Worm (Caenorhabditis elegans): ENCODE data around the gene Y51B9A.8.

Gene Y51B9A.8

ce11 chrII:9374807-9375206, 23.8 kb upstream of the Y51B9A.8 start, which contains the start of gene C06C3.12:
TSS of gene C06C3.12 (plus strand) at chrII:9375107.
- TF ChIP-seq hmg-4 (GFP tag; optimal IDR thresholded peaks at IDR 0.05) (no peak), B0310.2 (tag; optimal IDR thresholded peaks at IDR 0.05) (no peak), tra-4 (tag; optimal IDR thresholded peaks at IDR 0.05) (no peak)

DNA sequence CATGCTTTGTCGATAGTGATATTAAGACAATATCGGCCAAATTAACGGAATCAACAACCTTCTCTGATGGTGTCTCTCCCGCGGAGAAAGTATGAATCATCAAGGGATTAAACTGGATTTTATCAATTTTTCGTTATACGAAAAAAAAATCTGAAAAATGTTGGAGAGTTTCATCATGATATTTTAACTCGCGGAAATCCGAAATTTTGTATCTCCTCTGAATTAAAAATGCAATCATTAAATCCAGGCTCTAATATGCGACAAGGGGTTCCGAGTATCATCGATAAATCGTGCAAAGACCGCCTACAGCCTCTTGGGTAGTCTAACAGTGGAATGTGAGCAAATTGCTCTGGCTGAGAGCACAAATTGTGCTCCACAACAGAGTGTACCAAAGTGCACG, 21.5 kb upstream of the Y51B9A.8 start, which contains the start of gene C06C3.10:
Gene C06C3.10 (minus strand): TSS at position 101 of the 400 bp plus-strand sequence.
- TF ChIP-seq sea-1 (GFP tag; conservative IDR thresholded peaks at IDR 0.05) (no peak), aly-1 (tag; optimal IDR thresholded peaks at IDR 0.05) (no peak), ets-7 (tag; optimal IDR thresholded peaks at IDR 0.05) (no peak), tbx-37 (GFP tag; conservative IDR thresholded peaks at IDR 0.05) (no peak), tbx-11 (GFP tag; IDR thresholded peaks at IDR 0.05) (no peak), ceh-36 (tag; optimal IDR thresholded peaks at IDR 0.05) (no peak), scrt-1 (GFP tag; IDR thresholded peaks at IDR 0.05) (no peak), ceh-13 (GFP tag; optimal IDR thresholded peaks at IDR 0.05) (no peak)

- no peak for TF ChIP-seq B0310.2 (tag; optimal IDR thresholded peaks at IDR 0.05)
- no peak for TF ChIP-seq tra-4 (tag; optimal IDR thresholded peaks at IDR 0.05)
- no peak for TF ChIP-seq F13C5.2 (tag; optimal IDR thresholded peaks at IDR 0.05)
- no peak for TF ChIP-seq hnd-1 (tag; optimal IDR thresholded peaks at IDR 0.05)
- no peak for TF ChIP-seq flt-1 (GFP tag; IDR thresholded peaks at IDR 0.05)
- TF ChIP-seq tbx-37 (GFP tag; conservative IDR thresholded peaks at IDR 0.05), result no peak
- TF ChIP-seq hmbx-1 (tag; optimal IDR thresholded peaks at IDR 0.05), result no peak
- TF ChIP-seq sea-1 (GFP tag; conservative IDR thresholded peaks at IDR 0.05), result no peak
- no peak for TF ChIP-seq ceh-13 (GFP tag; optimal IDR thresholded peaks at IDR 0.05)
Observed at ce11 chrII:9378174-9378573, 20.5 kb upstream of the Y51B9A.8 start.

DNA sequence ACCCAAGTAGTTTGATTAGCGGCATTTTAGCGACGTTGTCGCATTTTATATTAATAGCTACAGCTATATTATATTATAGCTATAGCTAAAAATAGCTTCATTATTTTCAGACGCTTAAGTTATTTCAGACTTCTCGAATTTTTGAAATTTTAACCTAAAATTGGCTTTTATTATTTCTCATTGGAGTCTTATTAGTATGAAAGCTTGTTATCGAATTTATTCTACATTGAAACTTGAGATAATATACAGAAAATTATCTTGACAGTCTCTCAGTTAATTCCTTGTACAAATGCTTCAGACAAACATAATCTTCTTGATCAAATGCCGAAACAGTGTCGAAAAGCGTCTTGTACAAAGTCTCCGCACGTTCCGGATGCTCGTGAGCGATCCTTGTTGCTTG, 18.9 kb upstream of the Y51B9A.8 start, which contains the start of gene srh-48:
Gene srh-48 (plus strand): TSS at position 301 of the 400 bp plus-strand sequence.
- TF ChIP-seq flt-1 (GFP tag; IDR thresholded peaks at IDR 0.05), result no peak
- TF ChIP-seq sea-1 (GFP tag; conservative IDR thresholded peaks at IDR 0.05), result no peak
- TF ChIP-seq F13C5.2 (tag; optimal IDR thresholded peaks at IDR 0.05), result no peak
- no peak for TF ChIP-seq ceh-36 (tag; optimal IDR thresholded peaks at IDR 0.05)
- TF ChIP-seq tbx-37 (GFP tag; conservative IDR thresholded peaks at IDR 0.05), result no peak
- TF ChIP-seq aly-1 (tag; optimal IDR thresholded peaks at IDR 0.05), result no peak
- no peak for TF ChIP-seq hmg-4 (GFP tag; optimal IDR thresholded peaks at IDR 0.05)
- TF ChIP-seq ets-7 (tag; optimal IDR thresholded peaks at IDR 0.05), result no peak
- TF ChIP-seq hnd-1 (tag; optimal IDR thresholded peaks at IDR 0.05), result no peak
- no peak for TF ChIP-seq B0310.2 (tag; optimal IDR thresholded peaks at IDR 0.05)
- TF ChIP-seq tbx-11 (GFP tag; IDR thresholded peaks at IDR 0.05), result no peak
- no peak for TF ChIP-seq pes-1 (GFP tag; IDR thresholded peaks at IDR 0.05)
- TF ChIP-seq scrt-1 (GFP tag; IDR thresholded peaks at IDR 0.05), result no peak
- no peak for TF ChIP-seq ceh-13 (GFP tag; optimal IDR thresholded peaks at IDR 0.05)
- TF ChIP-seq tra-4 (tag; optimal IDR thresholded peaks at IDR 0.05), result no peak
- TF ChIP-seq hmbx-1 (tag; optimal IDR thresholded peaks at IDR 0.05), result no peak
- TF ChIP-seq ama-1 (optimal IDR thresholded peaks at IDR 0.05), result no peak

ce11 chrII:9385241-9385640, 13.4 kb upstream of the Y51B9A.8 start, which contains the start of gene C06C3.7:
TSS of gene C06C3.7 (plus strand) at chrII:9385541.
- TF ChIP-seq ceh-13 (GFP tag; optimal IDR thresholded peaks at IDR 0.05) (no peak), B0310.2 (tag; optimal IDR thresholded peaks at IDR 0.05) (no peak), pes-1 (GFP tag; IDR thresholded peaks at IDR 0.05) (no peak), tbx-11 (GFP tag; IDR thresholded peaks at IDR 0.05) (no peak), flt-1 (GFP tag; IDR thresholded peaks at IDR 0.05) (no peak), scrt-1 (GFP tag; IDR thresholded peaks at IDR 0.05) (no peak), hmg-4 (GFP tag; optimal IDR thresholded peaks at IDR 0.05) (no peak), ceh-36 (tag; optimal IDR thresholded peaks at IDR 0.05) (no peak), hnd-1 (tag; optimal IDR thresholded peaks at IDR 0.05) (no peak), ets-7 (tag; optimal IDR thresholded peaks at IDR 0.05) (no peak), aly-1 (tag; optimal IDR thresholded peaks at IDR 0.05) (no peak), hmbx-1 (tag; optimal IDR thresholded peaks at IDR 0.05) (no peak), F13C5.2 (tag; optimal IDR thresholded peaks at IDR 0.05) (no peak)

DNA sequence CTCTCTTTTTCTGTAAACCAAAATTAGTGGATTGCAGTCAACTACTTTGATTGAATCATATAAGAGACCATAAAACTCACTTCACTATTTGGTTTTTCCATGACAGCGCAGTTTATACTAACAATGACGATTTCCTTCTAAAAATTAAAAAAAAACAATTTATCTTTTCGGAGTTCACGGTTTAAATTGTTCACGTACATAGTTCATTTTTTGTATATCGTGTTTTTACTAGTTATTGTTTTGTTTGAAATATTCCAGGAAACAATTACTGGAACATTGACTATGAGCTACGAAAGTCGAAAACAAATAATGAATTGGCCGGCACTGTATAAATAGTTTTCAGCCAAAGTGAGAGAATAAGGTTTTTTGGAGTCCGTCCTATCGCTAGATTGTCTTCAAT, 5.9 kb upstream of the Y51B9A.8 start, which contains the start of gene lido-17:
Gene lido-17 (minus strand): TSS at position 101 of the 400 bp plus-strand sequence.
- no peak for TF ChIP-seq tra-4 (tag; optimal IDR thresholded peaks at IDR 0.05)
- TF ChIP-seq aly-1 (tag; optimal IDR thresholded peaks at IDR 0.05), result no peak
- TF ChIP-seq ama-1 (optimal IDR thresholded peaks at IDR 0.05), result no peak
- no peak for TF ChIP-seq scrt-1 (GFP tag; IDR thresholded peaks at IDR 0.05)

- TF ChIP-seq tbx-37 (GFP tag; conservative IDR thresholded peaks at IDR 0.05), result no peak
- TF ChIP-seq tra-4 (tag; optimal IDR thresholded peaks at IDR 0.05), result no peak
- no peak for TF ChIP-seq pes-1 (GFP tag; IDR thresholded peaks at IDR 0.05)
- TF ChIP-seq scrt-1 (GFP tag; IDR thresholded peaks at IDR 0.05), result no peak
- no peak for TF ChIP-seq ceh-13 (GFP tag; optimal IDR thresholded peaks at IDR 0.05)
- TF ChIP-seq hmg-4 (GFP tag; optimal IDR thresholded peaks at IDR 0.05), result no peak
- no peak for TF ChIP-seq F13C5.2 (tag; optimal IDR thresholded peaks at IDR 0.05)
- TF ChIP-seq hmbx-1 (tag; optimal IDR thresholded peaks at IDR 0.05), result no peak
- no peak for TF ChIP-seq hnd-1 (tag; optimal IDR thresholded peaks at IDR 0.05)
- no peak for TF ChIP-seq tbx-11 (GFP tag; IDR thresholded peaks at IDR 0.05)
- TF ChIP-seq flt-1 (GFP tag; IDR thresholded peaks at IDR 0.05), result no peak
- no peak for TF ChIP-seq sea-1 (GFP tag; conservative IDR thresholded peaks at IDR 0.05)
- no peak for TF ChIP-seq B0310.2 (tag; optimal IDR thresholded peaks at IDR 0.05)
- no peak for TF ChIP-seq ceh-36 (tag; optimal IDR thresholded peaks at IDR 0.05)
- no peak for TF ChIP-seq aly-1 (tag; optimal IDR thresholded peaks at IDR 0.05)
- TF ChIP-seq ets-7 (tag; optimal IDR thresholded peaks at IDR 0.05), result no peak
- no peak for TF ChIP-seq ama-1 (optimal IDR thresholded peaks at IDR 0.05)
Observed at ce11 chrII:9397496-9397895, 1.2 kb upstream of the Y51B9A.8 start, which contains the start of gene Y51B9A.9. TSS of gene Y51B9A.9 (minus strand) at chrII:9397596.

ce11 chrII:9399746-9400145, 1.1 kb downstream of the Y51B9A.8 start, which contains the start of gene Y51B9A.7:
TSS of gene Y51B9A.7 (plus strand) at chrII:9400046.
- no peak for TF ChIP-seq pes-1 (GFP tag; IDR thresholded peaks at IDR 0.05)
- TF ChIP-seq ceh-13 (GFP tag; optimal IDR thresholded peaks at IDR 0.05), result no peak
- TF ChIP-seq sea-1 (GFP tag; conservative IDR thresholded peaks at IDR 0.05), result no peak
- no peak for TF ChIP-seq hmg-4 (GFP tag; optimal IDR thresholded peaks at IDR 0.05)
- no peak for TF ChIP-seq hmbx-1 (tag; optimal IDR thresholded peaks at IDR 0.05)
- TF ChIP-seq aly-1 (tag; optimal IDR thresholded peaks at IDR 0.05), result no peak
- no peak for TF ChIP-seq tra-4 (tag; optimal IDR thresholded peaks at IDR 0.05)
- TF ChIP-seq ama-1 (optimal IDR thresholded peaks at IDR 0.05), result no peak
- no peak for TF ChIP-seq tbx-11 (GFP tag; IDR thresholded peaks at IDR 0.05)
- TF ChIP-seq ceh-36 (tag; optimal IDR thresholded peaks at IDR 0.05), result no peak
- TF ChIP-seq B0310.2 (tag; optimal IDR thresholded peaks at IDR 0.05), result no peak
- no peak for TF ChIP-seq ets-7 (tag; optimal IDR thresholded peaks at IDR 0.05)
- TF ChIP-seq F13C5.2 (tag; optimal IDR thresholded peaks at IDR 0.05), result no peak
- no peak for TF ChIP-seq scrt-1 (GFP tag; IDR thresholded peaks at IDR 0.05)
- TF ChIP-seq hnd-1 (tag; optimal IDR thresholded peaks at IDR 0.05), result no peak
- TF ChIP-seq flt-1 (GFP tag; IDR thresholded peaks at IDR 0.05), result no peak
- no peak for TF ChIP-seq tbx-37 (GFP tag; conservative IDR thresholded peaks at IDR 0.05)
